Worm (Caenorhabditis elegans) whole organism, young adult: ENCODE measurements around the gene F01G4.4.

ENCODE experiments used
- B0035.1 ChIP-seq: sonication (generic microtip); optimal IDR thresholded peaks from 2 replicates; lab custom pipeline; 2016; ENCODE audit warnings: missing genetic modification characterization, mild to moderate bottlenecking, missing compliant biosample characterization, missing genotype, missing genetic modification reagents
- C06A6.2 ChIP-seq: fragments of 200-800 bp; sonication (Bioruptor generic); conservative IDR thresholded peaks from 2 replicates; pipeline ENCODE4 v1.3.6; 2022; ENCODE audit warnings: missing genetic modification characterization, missing compliant biosample characterization
- D2030.7 ChIP-seq: fragments of 200-800 bp; sonication (Bioruptor generic); IDR thresholded peaks from 2 replicates; pipeline ENCODE4 v1.3.6; 2022; ENCODE audit warnings: missing genetic modification reagents, missing genetic modification characterization, missing compliant biosample characterization
- F57A8.1 ChIP-seq: fragments of 200-800 bp; sonication (Bioruptor generic); optimal IDR thresholded peaks from 2 replicates; lab custom pipeline; 2018; ENCODE audit warnings: mild to moderate bottlenecking, missing genetic modification characterization, moderate library complexity, missing compliant biosample characterization
- K12H6.12 ChIP-seq: fragments of 200-800 bp; sonication (Bioruptor generic); optimal IDR thresholded peaks from 2 replicates; lab custom pipeline; 2018; ENCODE audit warnings: mild to moderate bottlenecking, missing genetic modification characterization, missing compliant biosample characterization
- T26A5.8 ChIP-seq: sonication (generic microtip); optimal IDR thresholded peaks from 2 replicates; lab custom pipeline; 2016; ENCODE audit warnings: missing genetic modification characterization, missing compliant biosample characterization
- Y67H2A.10 ChIP-seq: fragments of 200-800 bp; sonication (Bioruptor generic); conservative IDR thresholded peaks from 2 replicates; pipeline ENCODE4 v1.3.6; 2022; ENCODE audit warnings: missing genetic modification reagents, missing genetic modification characterization, missing compliant biosample characterization
- Y95B8A.8 ChIP-seq: fragments of 200-800 bp; sonication (Bioruptor generic); IDR thresholded peaks from 2 replicates; pipeline ENCODE4 v1.3.6; 2022; ENCODE audit warnings: missing genetic modification reagents, missing genetic modification characterization, missing compliant biosample characterization
- athp-1 ChIP-seq: sonication (generic microtip); optimal IDR thresholded peaks from 2 replicates; lab custom pipeline; 2017; ENCODE audit warnings: mild to moderate bottlenecking, missing genetic modification characterization, missing compliant biosample characterization
- attf-3 ChIP-seq: fragments of 200-800 bp; sonication (Bioruptor generic); conservative IDR thresholded peaks from 2 replicates; pipeline ENCODE4 v1.3.6; 2022; ENCODE audit warnings: missing genetic modification reagents, missing genetic modification characterization, missing compliant biosample characterization
- attf-6 ChIP-seq: fragments of 200-800 bp; sonication (Bioruptor generic); IDR thresholded peaks from 2 replicates; pipeline ENCODE4 v1.3.6; 2022; ENCODE audit warnings: missing genetic modification reagents, missing genetic modification characterization, missing compliant biosample characterization
- cebp-2 ChIP-seq: fragments of 200-800 bp; sonication (Bioruptor generic); IDR thresholded peaks from 2 replicates; pipeline ENCODE4 v1.3.6; 2022; ENCODE audit warnings: missing genetic modification characterization, missing compliant biosample characterization
- ceh-100 ChIP-seq: fragments of 200-800 bp; sonication (Bioruptor generic); IDR thresholded peaks from 2 replicates; pipeline ENCODE4 v1.3.6; 2022; ENCODE audit warnings: missing genetic modification reagents, missing genetic modification characterization, missing compliant biosample characterization
- ceh-58 ChIP-seq: fragments of 200-800 bp; sonication (Bioruptor generic); IDR thresholded peaks from 2 replicates; pipeline ENCODE4 v1.3.6; 2022; ENCODE audit warnings: missing genetic modification characterization, missing compliant biosample characterization
- ceh-79 ChIP-seq: sonication (generic microtip); optimal IDR thresholded peaks from 2 replicates; lab custom pipeline; 2017; ENCODE audit warnings: mild to moderate bottlenecking, missing genetic modification characterization, missing compliant biosample characterization
- ceh-91 ChIP-seq: fragments of 200-800 bp; sonication (Bioruptor generic); IDR thresholded peaks from 2 replicates; pipeline ENCODE4 v1.3.6; 2022; ENCODE audit warnings: missing genetic modification reagents, missing genetic modification characterization, missing compliant biosample characterization
- chd-7 ChIP-seq: sonication (generic microtip); optimal IDR thresholded peaks from 2 replicates; lab custom pipeline; 2016; ENCODE audit warnings: mild to moderate bottlenecking, missing genetic modification characterization, moderate library complexity, missing compliant biosample characterization
- die-1 ChIP-seq: sonication (generic microtip); optimal IDR thresholded peaks from 2 replicates; lab custom pipeline; 2016; ENCODE audit warnings: missing genotype, mild to moderate bottlenecking, missing genetic modification characterization, missing compliant biosample characterization
- ekl-4 ChIP-seq: fragments of 200-800 bp; sonication (Bioruptor generic); IDR thresholded peaks from 2 replicates; pipeline ENCODE4 v1.3.6; 2022; ENCODE audit warnings: missing genetic modification reagents, missing genetic modification characterization, missing compliant biosample characterization
- gei-17 ChIP-seq: fragments of 200-800 bp; sonication (Bioruptor generic); optimal IDR thresholded peaks from 2 replicates; lab custom pipeline; 2018; ENCODE audit warnings: mild to moderate bottlenecking, missing genetic modification characterization, missing compliant biosample characterization
- him-1 ChIP-seq: sonication (generic microtip); optimal IDR thresholded peaks from 2 replicates; lab custom pipeline; 2016; ENCODE audit warnings: missing genotype, missing genetic modification reagents, missing genetic modification characterization, missing compliant biosample characterization
- hmg-20 ChIP-seq: fragments of 200-800 bp; sonication (Bioruptor generic); IDR thresholded peaks from 2 replicates; pipeline ENCODE4 v1.3.6; 2022; ENCODE audit warnings: missing genetic modification reagents, missing genetic modification characterization, missing compliant biosample characterization
- hsf-1 ChIP-seq: fragments of 200-800 bp; sonication (Bioruptor generic); IDR thresholded peaks from 2 replicates; pipeline ENCODE4 v1.3.6; 2022; ENCODE audit warnings: missing genetic modification reagents, missing genetic modification characterization, missing compliant biosample characterization
- let-607 ChIP-seq, 2 experiments: fragments of 200-800 bp in 1 of 2; sonication (Bioruptor generic) in 1 of 2; sonication (generic microtip) in 1 of 2; optimal IDR thresholded peaks; 2 replicates each; lab custom pipeline; 2016 to 2018; ENCODE audit warnings: mild to moderate bottlenecking in 2 of 2, missing compliant biosample characterization in 2 of 2, missing genetic modification characterization in 2 of 2, moderate library complexity in 2 of 2, missing genotype in 1 of 2
- lin-54 ChIP-seq: fragments of 200-800 bp; sonication (Bioruptor generic); optimal IDR thresholded peaks from 2 replicates; lab custom pipeline; 2018; ENCODE audit warnings: mild to moderate bottlenecking, missing genetic modification characterization, missing compliant biosample characterization
- lsl-1 ChIP-seq: fragments of 200-800 bp; sonication (Bioruptor generic); optimal IDR thresholded peaks from 2 replicates; lab custom pipeline; 2018; ENCODE audit warnings: mild to moderate bottlenecking, missing genetic modification characterization, moderate library complexity, missing compliant biosample characterization
- madf-8 ChIP-seq: fragments of 200-800 bp; sonication (Bioruptor generic); conservative IDR thresholded peaks from 2 replicates; pipeline ENCODE4 v1.3.6; 2022; ENCODE audit warnings: missing genetic modification reagents, missing genetic modification characterization, missing compliant biosample characterization
- nfyb-1 ChIP-seq: fragments of 200-800 bp; sonication (Bioruptor generic); IDR thresholded peaks from 2 replicates; pipeline ENCODE4 v1.3.6; 2022; ENCODE audit warnings: missing genetic modification reagents, missing genetic modification characterization, missing compliant biosample characterization
- nhr-90 ChIP-seq: sonication (generic microtip); optimal IDR thresholded peaks from 2 replicates; lab custom pipeline; 2016; ENCODE audit warnings: missing genotype, mild to moderate bottlenecking, missing genetic modification characterization, missing compliant biosample characterization
- rcor-1 ChIP-seq: fragments of 200-800 bp; sonication (Bioruptor generic); IDR thresholded peaks from 2 replicates; pipeline ENCODE4 v1.3.6; 2022; ENCODE audit warnings: missing genetic modification reagents, missing genetic modification characterization, missing compliant biosample characterization
- sdz-38 ChIP-seq: sonication (generic microtip); optimal IDR thresholded peaks from 2 replicates; lab custom pipeline; 2016; ENCODE audit warnings: missing genotype, missing genetic modification characterization, missing compliant biosample characterization
- snpc-1.3 ChIP-seq: sonication (generic microtip); optimal IDR thresholded peaks from 2 replicates; lab custom pipeline; 2017; ENCODE audit warnings: missing genetic modification characterization, mild to moderate bottlenecking, missing compliant biosample characterization, antibody characterized with exemption, moderate library complexity, missing genotype, missing genetic modification reagents; ENCODE audit not compliant: insufficient read depth
- snpc-4 ChIP-seq, 5 experiments: fragments of 150-350 bp in 1 of 5; sonication (generic microtip) in 4 of 5; optimal IDR thresholded peaks; 2 replicates each; lab custom pipeline; 2014 to 2018; ENCODE audit warnings: missing genetic modification characterization in 5 of 5, missing biosample characterization in 3 of 5, antibody characterized with exemption in 2 of 5, mild to moderate bottlenecking in 2 of 5, missing compliant biosample characterization in 2 of 5, missing genotype in 2 of 5, moderate library complexity in 2 of 5, missing genetic modification reagents in 1 of 5
- tbp1 ChIP-seq: fragments of 200-800 bp; sonication (Bioruptor generic); optimal IDR thresholded peaks from 2 replicates; lab custom pipeline; 2018; ENCODE audit warnings: mild to moderate bottlenecking, missing genetic modification characterization, missing compliant biosample characterization
- tbx-9 ChIP-seq: sonication (generic microtip); optimal IDR thresholded peaks from 2 replicates; lab custom pipeline; 2016; ENCODE audit warnings: borderline replicate concordance, missing genetic modification characterization, inconsistent platforms, missing compliant biosample characterization
- tlf-1 ChIP-seq: fragments of 200-800 bp; sonication (Bioruptor generic); optimal IDR thresholded peaks from 2 replicates; lab custom pipeline; 2018; ENCODE audit warnings: mild to moderate bottlenecking, missing genetic modification characterization, missing compliant biosample characterization
- ztf-18 ChIP-seq: sonication (generic microtip); optimal IDR thresholded peaks from 2 replicates; lab custom pipeline; 2016; ENCODE audit warnings: missing genotype, mild to moderate bottlenecking, missing genetic modification characterization, missing compliant biosample characterization
- ztf-28 ChIP-seq: fragments of 200-800 bp; sonication (Bioruptor generic); IDR thresholded peaks from 2 replicates; pipeline ENCODE4 v1.3.6; 2022; ENCODE audit warnings: missing genetic modification reagents, missing genetic modification characterization, missing compliant biosample characterization
- ztf-6 ChIP-seq: fragments of 200-800 bp; sonication (Bioruptor generic); IDR thresholded peaks from 2 replicates; pipeline ENCODE4 v1.3.6; 2022; ENCODE audit warnings: missing genetic modification reagents, missing genetic modification characterization, missing compliant biosample characterization

The F01G4.4 gene

DNA sequence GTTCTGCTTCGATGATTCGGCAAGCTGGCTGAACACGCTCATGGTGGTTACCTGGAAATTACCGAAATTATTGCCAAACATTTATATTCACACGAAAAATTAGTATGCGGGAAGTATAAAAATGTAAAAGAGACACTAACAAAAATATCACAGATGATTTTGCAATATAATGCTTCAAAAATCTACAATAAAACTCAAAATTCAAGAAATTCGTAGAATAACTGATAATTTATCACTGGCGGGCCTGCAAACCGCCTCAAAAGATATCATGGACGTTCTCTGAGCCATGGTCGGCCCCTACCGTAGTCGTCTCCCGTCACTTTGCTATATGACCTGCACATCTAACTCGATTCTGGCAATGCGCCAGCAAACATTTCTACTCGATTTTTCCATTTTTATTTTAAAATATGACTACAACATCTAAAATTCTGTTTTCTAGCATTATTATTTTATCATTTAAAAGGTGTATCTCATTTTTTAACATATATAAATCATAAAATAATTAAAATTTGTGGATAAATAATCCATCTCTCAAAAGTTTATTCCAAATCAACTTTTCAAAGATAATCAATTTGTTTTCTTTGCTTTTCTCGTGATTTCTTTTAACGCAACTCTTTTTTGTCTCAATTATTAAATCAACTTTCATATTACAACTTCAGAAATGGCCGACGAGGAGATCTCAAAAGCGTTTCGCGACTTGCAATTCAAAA, 6.5 kb downstream of the F01G4.4 start, which contains the start of the genes F01G4.6 and pfd-1 (continued):
- peak in 1 of 2 experiments; percentile 79 for TF ChIP-seq let-607 (tag; optimal IDR thresholded peaks at IDR 0.05; lab: Kevin White, UChicago)
- TF ChIP-seq him-1 (tag; lab: Kevin White, UChicago): no peak
- TF ChIP-seq ceh-79: no peak
- TF ChIP-seq ztf-6 (GFP tag; lab: Robert Waterston, UW): no peak
- peak; percentile 43; the same call in 1 of the 2 replicates for TF ChIP-seq attf-3 (GFP tag; lab: Robert Waterston, UW)
- TF ChIP-seq Y67H2A.10 (GFP tag; lab: Robert Waterston, UW): peak; percentile 41; the same call in 1 of the 2 replicates
- no peak for TF ChIP-seq tbx-9
- TF ChIP-seq ceh-58 (GFP tag; lab: Robert Waterston, UW): no peak
- peak; percentile 44 for TF ChIP-seq ztf-18
- no peak for TF ChIP-seq die-1 (tag; lab: Kevin White, UChicago)
- TF ChIP-seq tbp1 (GFP tag; lab: Kevin White, UChicago): peak; percentile 69
- peak; percentile 80 for TF ChIP-seq lsl-1 (GFP tag; lab: Kevin White, UChicago)
- TF ChIP-seq cebp-2 (GFP tag; lab: Robert Waterston, UW): no peak
- no peak for TF ChIP-seq nhr-90 (tag; lab: Kevin White, UChicago)
- 0 out of 2 replicates have a peak, but pooled peaks have one; percentile 27 for TF ChIP-seq ceh-91 (GFP tag; lab: Robert Waterston, UW)
- peak; percentile 46; the same call in 1 of the 2 replicates for TF ChIP-seq hmg-20
- peak; percentile 95 for TF ChIP-seq nfyb-1 (GFP tag; lab: Robert Waterston, UW)
- TF ChIP-seq athp-1 (tag; lab: Kevin White, UChicago): no peak
- peak; percentile 87 for TF ChIP-seq C06A6.2
- peak; percentile 73 for TF ChIP-seq ceh-100
- peak; percentile 22 for TF ChIP-seq snpc-1.3
- TF ChIP-seq Y95B8A.8: 0 out of 2 replicates have a peak, but pooled peaks have one; percentile 49
- TF ChIP-seq snpc-4 (GFP tag; optimal IDR thresholded peaks at IDR 0.05; lab: Kevin White, UChicago): peak; percentile 18
- TF ChIP-seq snpc-4 (tag; optimal IDR thresholded peaks at IDR 0.05; lab: Kevin White, UChicago): peak; percentile 39 to 68 (median 58)
- no peak for TF ChIP-seq F57A8.1 (GFP tag; lab: Kevin White, UChicago)
- no peak for TF ChIP-seq sdz-38
- peak; percentile 85 for TF ChIP-seq ekl-4 (GFP tag; lab: Robert Waterston, UW)
- TF ChIP-seq B0035.1 (tag; lab: Kevin White, UChicago): no peak
- TF ChIP-seq lin-54 (GFP tag; lab: Kevin White, UChicago): peak; percentile 84
- peak; percentile 89 for TF ChIP-seq tlf-1 (GFP tag; lab: Kevin White, UChicago)
- peak; percentile 11 for TF ChIP-seq chd-7
- peak; percentile 53 for TF ChIP-seq gei-17
- no peak for TF ChIP-seq T26A5.8 (tag; lab: Kevin White, UChicago)
- TF ChIP-seq ztf-28 (GFP tag; lab: Robert Waterston, UW): no peak
- TF ChIP-seq K12H6.12 (tag; lab: Kevin White, UChicago): peak; percentile 68
- 0 out of 2 replicates have a peak, but pooled peaks have one; percentile 38 for TF ChIP-seq D2030.7 (GFP tag; lab: Robert Waterston, UW)
- TF ChIP-seq madf-8 (GFP tag; lab: Robert Waterston, UW): no peak; the same call in 1 of the 2 replicates
- TF ChIP-seq hsf-1: peak; percentile 86
- TF ChIP-seq attf-6 (GFP tag; lab: Robert Waterston, UW): no peak
- TF ChIP-seq rcor-1 (GFP tag; lab: Robert Waterston, UW): peak; percentile 78; the same call in 1 of the 2 replicates
- TF ChIP-seq, all 124 proteins: peak for 55
